Worm (Caenorhabditis elegans): ENCODE measurements around the gene H14E04.2.

DNA sequence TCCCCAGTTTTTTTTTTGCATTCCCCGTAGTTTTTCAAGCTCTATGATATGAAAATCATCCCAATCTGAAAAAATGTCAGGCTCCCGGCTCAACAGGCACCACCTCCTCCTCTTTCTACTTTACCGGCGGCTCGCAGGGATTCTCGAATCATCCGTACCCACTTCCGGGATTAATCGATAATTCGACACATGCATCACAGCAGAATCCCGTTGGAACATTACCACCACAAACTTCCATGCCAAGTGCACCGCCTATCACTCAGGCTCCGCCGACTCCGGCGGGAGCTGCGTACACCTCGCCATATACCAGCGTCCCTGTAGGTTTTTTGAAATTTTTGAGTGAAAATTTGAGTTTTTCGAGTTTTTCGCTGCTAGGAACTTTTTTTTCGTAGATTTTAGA is 45.2 kb downstream of the H14E04.2 start:
- TF ChIP-seq med-1 (GFP tag; optimal IDR thresholded peaks at IDR 0.05; ENCODE audit: insufficient read depth) = no peak
- no peak for TF ChIP-seq ref-1 (GFP tag; conservative IDR thresholded peaks at IDR 0.05)
- TF ChIP-seq ztf-29 (GFP tag; IDR thresholded peaks at IDR 0.05) = no peak
- no peak for TF ChIP-seq flt-1 (GFP tag; IDR thresholded peaks at IDR 0.05)
- no peak for TF ChIP-seq T22C8.4 (GFP tag; IDR thresholded peaks at IDR 0.05)
- 0 out of 2 replicates have a peak, but pooled peaks have one; percentile 20 for TF ChIP-seq ztf-23 (GFP tag; IDR thresholded peaks at IDR 0.05)
- no peak for TF ChIP-seq klf-2 (GFP tag; conservative IDR thresholded peaks at IDR 0.05)

All from whole organism, midembryonic.